Worm (Caenorhabditis elegans) whole organism, young adult: Measurements from ENCODE around the gene abt-1.
A peak's percentile ranks its signal among the peaks of the same experiment; 100 is the strongest.

Experiments
- B0019.2 ChIP-seq: fragments of 200-800 bp; sonication (Bioruptor generic); conservative IDR thresholded peaks from 2 replicates; pipeline ENCODE4 v1.3.6; 2022; ENCODE audit warnings: missing genetic modification reagents, missing genetic modification characterization, missing compliant biosample characterization
- F10E7.11 ChIP-seq: sonication (generic microtip); optimal IDR thresholded peaks from 2 replicates; lab custom pipeline; 2017; ENCODE audit warnings: mild to moderate bottlenecking, missing genetic modification characterization, moderate library complexity, missing compliant biosample characterization
- F22D6.2 ChIP-seq: sonication (generic microtip); optimal IDR thresholded peaks from 2 replicates; lab custom pipeline; 2016; ENCODE audit warnings: mild to moderate bottlenecking, missing genetic modification characterization, missing compliant biosample characterization
- F39B2.1 ChIP-seq: fragments of 200-800 bp; sonication (Bioruptor generic); IDR thresholded peaks from 2 replicates; pipeline ENCODE4 v1.3.6; 2022; ENCODE audit warnings: missing genetic modification reagents, missing genetic modification characterization, missing compliant biosample characterization
- F49E8.2 ChIP-seq: sonication (generic microtip); optimal IDR thresholded peaks from 3 replicates; lab custom pipeline; 2017; ENCODE audit warnings: missing genetic modification characterization, mild to moderate bottlenecking, missing compliant biosample characterization, antibody characterized with exemption, moderate library complexity; ENCODE audit not compliant: insufficient read depth
- F55B11.4 ChIP-seq: sonication (generic microtip); optimal IDR thresholded peaks from 2 replicates; lab custom pipeline; 2016; ENCODE audit warnings: missing compliant biosample characterization, missing genetic modification characterization, borderline replicate concordance; ENCODE audit not compliant: insufficient read depth
- F57A8.1 ChIP-seq: fragments of 200-800 bp; sonication (Bioruptor generic); optimal IDR thresholded peaks from 2 replicates; lab custom pipeline; 2018; ENCODE audit warnings: mild to moderate bottlenecking, missing genetic modification characterization, moderate library complexity, missing compliant biosample characterization
- K11D2.4 ChIP-seq: fragments of 200-800 bp; sonication (Bioruptor generic); IDR thresholded peaks from 2 replicates; pipeline ENCODE4 v1.3.6; 2022; ENCODE audit warnings: missing genetic modification reagents, missing genetic modification characterization, missing compliant biosample characterization
- T07F8.4 ChIP-seq: sonication (generic microtip); optimal IDR thresholded peaks from 2 replicates; lab custom pipeline; 2016; ENCODE audit warnings: mild to moderate bottlenecking, missing genetic modification characterization, moderate library complexity, missing compliant biosample characterization
- Y53G8AR.9 ChIP-seq: fragments of 200-800 bp; sonication (Bioruptor generic); conservative IDR thresholded peaks from 2 replicates; pipeline ENCODE4 v1.3.6; 2022; ENCODE audit warnings: missing genetic modification reagents, missing genetic modification characterization, missing compliant biosample characterization
- Y95B8A.8 ChIP-seq: fragments of 200-800 bp; sonication (Bioruptor generic); IDR thresholded peaks from 2 replicates; pipeline ENCODE4 v1.3.6; 2022; ENCODE audit warnings: missing genetic modification reagents, missing genetic modification characterization, missing compliant biosample characterization
- akir-1 ChIP-seq: fragments of 200-800 bp; sonication (Bioruptor generic); optimal IDR thresholded peaks from 2 replicates; lab custom pipeline; 2018; ENCODE audit warnings: mild to moderate bottlenecking, missing genetic modification characterization, moderate library complexity, missing compliant biosample characterization
- ama-1 ChIP-seq, 3 experiments: fragments of 150-350 bp in 1 of 3; sonication (generic microtip) in 2 of 3; optimal IDR thresholded peaks; 2 replicates each; lab custom pipeline; 2014 to 2018; ENCODE audit warnings: missing biosample characterization in 2 of 3, missing genetic modification characterization in 2 of 3, missing genetic modification reagents in 2 of 3
- aptf-2 ChIP-seq: fragments of 200-800 bp; sonication (Bioruptor generic); conservative IDR thresholded peaks from 2 replicates; pipeline ENCODE4 v1.3.6; 2022; ENCODE audit warnings: missing genetic modification reagents, missing genetic modification characterization, missing compliant biosample characterization
- attf-6 ChIP-seq: fragments of 200-800 bp; sonication (Bioruptor generic); IDR thresholded peaks from 2 replicates; pipeline ENCODE4 v1.3.6; 2022; ENCODE audit warnings: missing genetic modification reagents, missing genetic modification characterization, missing compliant biosample characterization
- cebp-2 ChIP-seq: fragments of 200-800 bp; sonication (Bioruptor generic); IDR thresholded peaks from 2 replicates; pipeline ENCODE4 v1.3.6; 2022; ENCODE audit warnings: missing genetic modification characterization, missing compliant biosample characterization
- ceh-79 ChIP-seq: sonication (generic microtip); optimal IDR thresholded peaks from 2 replicates; lab custom pipeline; 2017; ENCODE audit warnings: mild to moderate bottlenecking, missing genetic modification characterization, missing compliant biosample characterization
- ceh-91 ChIP-seq: fragments of 200-800 bp; sonication (Bioruptor generic); IDR thresholded peaks from 2 replicates; pipeline ENCODE4 v1.3.6; 2022; ENCODE audit warnings: missing genetic modification reagents, missing genetic modification characterization, missing compliant biosample characterization
- dox-1 ChIP-seq: fragments of 200-800 bp; sonication (Bioruptor generic); IDR thresholded peaks from 2 replicates; pipeline ENCODE4 v1.3.6; 2022; ENCODE audit warnings: missing genetic modification reagents, missing genetic modification characterization, missing compliant biosample characterization
- dpl-1 ChIP-seq: fragments of 150-350 bp; optimal IDR thresholded peaks from 2 replicates; lab custom pipeline; 2014; ENCODE audit warnings: missing biosample characterization, missing genetic modification reagents, missing genetic modification characterization
- efl-1 ChIP-seq: fragments of 150-350 bp; optimal IDR thresholded peaks from 2 replicates; lab custom pipeline; 2014; ENCODE audit warnings: missing biosample characterization, missing genetic modification reagents, missing genetic modification characterization
- egl-18 ChIP-seq: fragments of 200-800 bp; sonication (Bioruptor generic); IDR thresholded peaks from 2 replicates; pipeline ENCODE4 v1.3.6; 2022; ENCODE audit warnings: missing genetic modification reagents, missing genetic modification characterization, missing compliant biosample characterization
- hmg-1.2 ChIP-seq: fragments of 200-800 bp; sonication (Bioruptor generic); IDR thresholded peaks from 2 replicates; pipeline ENCODE4 v1.3.6; 2022; ENCODE audit warnings: missing genetic modification reagents, missing genetic modification characterization, missing compliant biosample characterization
- hmg-20 ChIP-seq: fragments of 200-800 bp; sonication (Bioruptor generic); IDR thresholded peaks from 2 replicates; pipeline ENCODE4 v1.3.6; 2022; ENCODE audit warnings: missing genetic modification reagents, missing genetic modification characterization, missing compliant biosample characterization
- hrde-1 ChIP-seq: sonication (generic microtip); optimal IDR thresholded peaks from 2 replicates; lab custom pipeline; 2016; ENCODE audit warnings: missing genetic modification characterization, mild to moderate bottlenecking, missing compliant biosample characterization, moderate library complexity, missing genotype, missing genetic modification reagents, borderline replicate concordance
- let-607 ChIP-seq, 2 experiments: fragments of 200-800 bp in 1 of 2; sonication (Bioruptor generic) in 1 of 2; sonication (generic microtip) in 1 of 2; optimal IDR thresholded peaks; 2 replicates each; lab custom pipeline; 2016 to 2018; ENCODE audit warnings: mild to moderate bottlenecking in 2 of 2, missing compliant biosample characterization in 2 of 2, missing genetic modification characterization in 2 of 2, moderate library complexity in 2 of 2, missing genotype in 1 of 2
- lin-54 ChIP-seq: fragments of 200-800 bp; sonication (Bioruptor generic); optimal IDR thresholded peaks from 2 replicates; lab custom pipeline; 2018; ENCODE audit warnings: mild to moderate bottlenecking, missing genetic modification characterization, missing compliant biosample characterization
- lir-1 ChIP-seq: fragments of 200-800 bp; sonication (Bioruptor generic); conservative IDR thresholded peaks from 2 replicates; pipeline ENCODE4 v1.3.6; 2022; ENCODE audit warnings: missing genetic modification reagents, missing genetic modification characterization, missing compliant biosample characterization
- lsl-1 ChIP-seq: fragments of 200-800 bp; sonication (Bioruptor generic); optimal IDR thresholded peaks from 2 replicates; lab custom pipeline; 2018; ENCODE audit warnings: mild to moderate bottlenecking, missing genetic modification characterization, moderate library complexity, missing compliant biosample characterization
- lsy-27 ChIP-seq: sonication (generic microtip); optimal IDR thresholded peaks from 2 replicates; lab custom pipeline; 2017; ENCODE audit warnings: missing genetic modification characterization, mild to moderate bottlenecking, missing compliant biosample characterization, antibody characterized with exemption, missing genotype, borderline replicate concordance; ENCODE audit not compliant: insufficient read depth
- madf-6 ChIP-seq: fragments of 200-800 bp; sonication (Bioruptor generic); IDR thresholded peaks from 2 replicates; pipeline ENCODE4 v1.3.6; 2022; ENCODE audit warnings: missing genetic modification reagents, missing genetic modification characterization, missing compliant biosample characterization
- madf-8 ChIP-seq: fragments of 200-800 bp; sonication (Bioruptor generic); conservative IDR thresholded peaks from 2 replicates; pipeline ENCODE4 v1.3.6; 2022; ENCODE audit warnings: missing genetic modification reagents, missing genetic modification characterization, missing compliant biosample characterization
- mcd-1 ChIP-seq: fragments of 200-800 bp; sonication (Bioruptor generic); IDR thresholded peaks from 2 replicates; pipeline ENCODE4 v1.3.6; 2022; ENCODE audit warnings: missing genetic modification reagents, missing genetic modification characterization, missing compliant biosample characterization
- mel-28 ChIP-seq: sonication (generic microtip); optimal IDR thresholded peaks from 2 replicates; lab custom pipeline; 2016; ENCODE audit warnings: borderline replicate concordance, mild to moderate bottlenecking, missing genetic modification characterization, missing compliant biosample characterization
- nfya-1 ChIP-seq: sonication (generic microtip); optimal IDR thresholded peaks from 2 replicates; lab custom pipeline; 2017; ENCODE audit warnings: antibody characterized with exemption, missing compliant biosample characterization, missing genetic modification characterization, borderline replicate concordance; ENCODE audit not compliant: insufficient read depth
- nfya-2 ChIP-seq: fragments of 200-800 bp; sonication (Bioruptor generic); IDR thresholded peaks from 2 replicates; pipeline ENCODE4 v1.3.6; 2022; ENCODE audit warnings: missing genetic modification reagents, missing genetic modification characterization, missing compliant biosample characterization
- nfyb-1 ChIP-seq: fragments of 200-800 bp; sonication (Bioruptor generic); IDR thresholded peaks from 2 replicates; pipeline ENCODE4 v1.3.6; 2022; ENCODE audit warnings: missing genetic modification reagents, missing genetic modification characterization, missing compliant biosample characterization
- nhr-27 ChIP-seq: fragments of 200-800 bp; sonication (Bioruptor generic); optimal IDR thresholded peaks from 2 replicates; lab custom pipeline; 2018; ENCODE audit warnings: mild to moderate bottlenecking, missing genetic modification characterization, moderate library complexity, missing compliant biosample characterization
- nhr-90 ChIP-seq: sonication (generic microtip); optimal IDR thresholded peaks from 2 replicates; lab custom pipeline; 2016; ENCODE audit warnings: missing genotype, mild to moderate bottlenecking, missing genetic modification characterization, missing compliant biosample characterization
- sea-2 ChIP-seq: fragments of 200-800 bp; sonication (Bioruptor generic); IDR thresholded peaks from 2 replicates; pipeline ENCODE4 v1.3.6; 2022; ENCODE audit warnings: missing genetic modification characterization, missing compliant biosample characterization
- somi-1 ChIP-seq: fragments of 200-800 bp; sonication (Bioruptor generic); optimal IDR thresholded peaks from 2 replicates; lab custom pipeline; 2018; ENCODE audit warnings: mild to moderate bottlenecking, missing genetic modification characterization, missing compliant biosample characterization
- tbx-9 ChIP-seq: sonication (generic microtip); optimal IDR thresholded peaks from 2 replicates; lab custom pipeline; 2016; ENCODE audit warnings: borderline replicate concordance, missing genetic modification characterization, inconsistent platforms, missing compliant biosample characterization
- xnd-1 ChIP-seq: sonication (generic microtip); optimal IDR thresholded peaks from 2 replicates; lab custom pipeline; 2016; ENCODE audit warnings: missing genotype, missing genetic modification reagents, missing genetic modification characterization, missing compliant biosample characterization
- zim-3 ChIP-seq: sonication (generic microtip); optimal IDR thresholded peaks from 2 replicates; lab custom pipeline; 2017; ENCODE audit warnings: mild to moderate bottlenecking, missing genetic modification characterization, moderate library complexity, missing compliant biosample characterization
- ztf-22 ChIP-seq: fragments of 200-800 bp; sonication (Bioruptor generic); optimal IDR thresholded peaks from 2 replicates; lab custom pipeline; 2018; ENCODE audit warnings: mild to moderate bottlenecking, missing genetic modification characterization, moderate library complexity, missing compliant biosample characterization
- ztf-25 ChIP-seq: fragments of 200-800 bp; sonication (Bioruptor generic); IDR thresholded peaks from 2 replicates; pipeline ENCODE4 v1.3.6; 2022; ENCODE audit warnings: missing genetic modification reagents, missing genetic modification characterization, missing compliant biosample characterization
- ztf-26 ChIP-seq: sonication (generic microtip); optimal IDR thresholded peaks from 2 replicates; lab custom pipeline; 2017; ENCODE audit warnings: missing genetic modification characterization, missing compliant biosample characterization
- ztf-28 ChIP-seq: fragments of 200-800 bp; sonication (Bioruptor generic); IDR thresholded peaks from 2 replicates; pipeline ENCODE4 v1.3.6; 2022; ENCODE audit warnings: missing genetic modification reagents, missing genetic modification characterization, missing compliant biosample characterization

Gene abt-1

DNA sequence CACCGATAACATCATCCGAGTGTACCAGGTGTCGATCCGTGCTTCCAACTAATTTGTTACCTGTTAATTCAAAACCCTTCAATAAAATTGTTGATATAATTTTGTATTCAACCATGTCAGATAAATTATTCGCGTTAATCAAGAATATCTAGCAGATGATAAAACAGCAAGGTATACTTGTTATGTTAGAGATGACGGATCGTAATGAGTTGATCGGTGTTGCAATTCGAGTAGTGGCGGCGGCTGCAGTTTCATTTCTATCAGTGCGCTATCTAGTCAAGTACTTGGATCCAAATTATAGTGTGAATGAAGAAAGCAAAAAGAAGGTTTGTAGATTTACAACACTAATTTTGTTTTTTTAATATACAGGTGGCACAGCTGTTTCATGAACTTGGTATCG lies 36.9 kb downstream of the abt-1 start, which contains the start of gene mspn-1 (continued):
- TF ChIP-seq nfyb-1 (GFP tag; lab: Robert Waterston, UW) = no peak
- TF ChIP-seq somi-1 (GFP tag; lab: Kevin White, UChicago) = no peak
- TF ChIP-seq efl-1 (GFP tag; lab: Kevin White, UChicago) = no peak
- no peak for TF ChIP-seq F39B2.1 (GFP tag; lab: Robert Waterston, UW)
- no peak for TF ChIP-seq mel-28 (tag; lab: Kevin White, UChicago)
- no peak for TF ChIP-seq F55B11.4 (tag; lab: Kevin White, UChicago)
- TF ChIP-seq madf-6 (GFP tag; lab: Robert Waterston, UW) = peak; percentile 54; the same call in 1 of the 2 replicates
- no peak for TF ChIP-seq ceh-91 (GFP tag; lab: Robert Waterston, UW)
- no peak for TF ChIP-seq F10E7.11 (tag; lab: Kevin White, UChicago)
- no peak for TF ChIP-seq ceh-79 (tag; lab: Kevin White, UChicago)
- peak; percentile 17 for TF ChIP-seq F49E8.2 (tag; lab: Kevin White, UChicago)
- no peak for TF ChIP-seq F57A8.1 (GFP tag; lab: Kevin White, UChicago)
- no peak for TF ChIP-seq T07F8.4 (tag; lab: Kevin White, UChicago)
- TF ChIP-seq ztf-22 = no peak
- no peak for TF ChIP-seq hmg-1.2 (GFP tag; lab: Robert Waterston, UW)
- TF ChIP-seq dox-1 (GFP tag; lab: Robert Waterston, UW) = no peak
- TF ChIP-seq lsl-1 (GFP tag; lab: Kevin White, UChicago) = peak; percentile 16
- no peak for TF ChIP-seq ztf-28
- no peak for TF ChIP-seq ztf-26 (tag; lab: Kevin White, UChicago)
- peak; percentile 74; the same call in 1 of the 2 replicates for TF ChIP-seq Y53G8AR.9 (GFP tag; lab: Robert Waterston, UW)
- TF ChIP-seq K11D2.4 (GFP tag; lab: Robert Waterston, UW) = no peak
- no peak for TF ChIP-seq Y95B8A.8
- TF ChIP-seq cebp-2 = no peak
- no peak for TF ChIP-seq sea-2
- TF ChIP-seq mcd-1 = no peak
- TF ChIP-seq B0019.2 (GFP tag; lab: Robert Waterston, UW) = no peak
- TF ChIP-seq zim-3 (tag; lab: Kevin White, UChicago) = no peak
- TF ChIP-seq let-607 (tag; optimal IDR thresholded peaks at IDR 0.05; lab: Kevin White, UChicago) = no peak
- TF ChIP-seq nhr-90 (tag; lab: Kevin White, UChicago) = no peak
- TF ChIP-seq lsy-27 (tag; lab: Kevin White, UChicago) = no peak
- no peak for TF ChIP-seq madf-8 (GFP tag; lab: Robert Waterston, UW)
- TF ChIP-seq dpl-1 (GFP tag; lab: Kevin White, UChicago) = no peak
- no peak for TF ChIP-seq nfya-2 (GFP tag; lab: Robert Waterston, UW)
- TF ChIP-seq nfya-1 (tag; lab: Kevin White, UChicago) = no peak
- no peak for TF ChIP-seq aptf-2
- no peak for TF ChIP-seq akir-1 (GFP tag; lab: Kevin White, UChicago)
- no peak for TF ChIP-seq nhr-27 (tag; lab: Kevin White, UChicago)
- no peak for TF ChIP-seq xnd-1 (tag; lab: Kevin White, UChicago)
- TF ChIP-seq ama-1 (optimal IDR thresholded peaks at IDR 0.05; lab: Kevin White, UChicago) = no peak
- TF ChIP-seq ama-1 (GFP tag; optimal IDR thresholded peaks at IDR 0.05; lab: Kevin White, UChicago) = peak in 1 of 2 experiments; percentile 37
- TF ChIP-seq tbx-9 (tag; lab: Kevin White, UChicago) = no peak
- no peak for TF ChIP-seq hmg-20
- TF ChIP-seq F22D6.2 = no peak
- no peak for TF ChIP-seq attf-6 (GFP tag; lab: Robert Waterston, UW)
- TF ChIP-seq hrde-1 (tag; lab: Kevin White, UChicago) = no peak
- TF ChIP-seq lin-54 (GFP tag; lab: Kevin White, UChicago) = peak; percentile 43
- TF ChIP-seq egl-18 (GFP tag; lab: Robert Waterston, UW) = no peak
- no peak for TF ChIP-seq lir-1 (GFP tag; lab: Robert Waterston, UW)
- no peak for TF ChIP-seq ztf-25 (GFP tag; lab: Robert Waterston, UW)
